Worm (Caenorhabditis elegans): ENCODE measurements around the gene gei-6.

ce11 chrV:7224947-7225346 is 5.7 kb downstream of the gei-6 start, which contains the start of gene fkb-3:
- TF ChIP-seq Y67H2A.10 (GFP tag; conservative IDR thresholded peaks at IDR 0.05) (no peak), pbrm-1 (GFP tag; IDR thresholded peaks at IDR 0.05) (no peak), tbp1 (GFP tag; optimal IDR thresholded peaks at IDR 0.05) (no peak), Y53F4B.3 (GFP tag; IDR thresholded peaks at IDR 0.05) (no peak), let-607 (tag; optimal IDR thresholded peaks at IDR 0.05) (no peak), ama-1 (optimal IDR thresholded peaks at IDR 0.05) (no peak), ama-1 (GFP tag; optimal IDR thresholded peaks at IDR 0.05) (no peak), bed-1 (GFP tag; IDR thresholded peaks at IDR 0.05) (no peak), tbx-9 (tag; optimal IDR thresholded peaks at IDR 0.05; ENCODE audit: borderline replicate concordance) (no peak), dox-1 (GFP tag; IDR thresholded peaks at IDR 0.05) (no peak)

Measured in whole organism, young adult.